Fruit fly (Drosophila melanogaster): ENCODE results near the gene TwdlY.

Gene TwdlY

dm6 chrX:16772882-16773827 lies 38.4 kb downstream of the TwdlY start (continued):
- peak; percentile 50 for TF ChIP-seq Hr3 (GFP tag; optimal IDR thresholded peaks at IDR 0.05)
- TF ChIP-seq CG8765 (GFP tag; IDR thresholded peaks at IDR 0.05) = peak; percentile 82
- TF ChIP-seq CG7786 (GFP tag; optimal IDR thresholded peaks at IDR 0.05) = peak; percentile 39
- no peak for TF ChIP-seq CG12299 (tag; optimal IDR thresholded peaks at IDR 0.05)
- no peak for TF ChIP-seq tna (GFP tag; IDR thresholded peaks at IDR 0.05; ENCODE audit: partially characterized antibody)
- no peak for TF ChIP-seq pros (GFP tag; optimal IDR thresholded peaks at IDR 0.05)
- TF ChIP-seq ash1 (GFP tag; optimal IDR thresholded peaks at IDR 0.05) = no peak
- peak; percentile 46; the same call in 1 of the 3 replicates for TF ChIP-seq ase (GFP tag; IDR thresholded peaks at IDR 0.05)
- no peak for TF ChIP-seq cas (GFP tag; IDR thresholded peaks at IDR 0.05)
- TF ChIP-seq CG6175 (GFP tag; IDR thresholded peaks at IDR 0.05) = no peak
- peak; percentile 33 for TF ChIP-seq CG15601 (tag; optimal IDR thresholded peaks at IDR 0.05)
- peak; percentile 30 for TF ChIP-seq chn (GFP tag; optimal IDR thresholded peaks at IDR 0.05)
- TF ChIP-seq Gug (GFP tag; IDR thresholded peaks at IDR 0.05) = peak; percentile 59; the same call in 3 of the 4 replicates
- TF ChIP-seq CG30020 (tag; optimal IDR thresholded peaks at IDR 0.05) = no peak
- peak; percentile 15 for TF ChIP-seq CG1647 (GFP tag; optimal IDR thresholded peaks at IDR 0.05)
- TF ChIP-seq Dp (GFP tag; optimal IDR thresholded peaks at IDR 0.05) = no peak
- no peak for TF ChIP-seq CG13296 (GFP tag; optimal IDR thresholded peaks at IDR 0.05)
- TF ChIP-seq mld (GFP tag; IDR thresholded peaks at IDR 0.05; ENCODE audit: partially characterized antibody) = no peak
- no peak for TF ChIP-seq CG6683 (GFP tag; optimal IDR thresholded peaks at IDR 0.05)
- no peak for TF ChIP-seq CG11398 (GFP tag; optimal IDR thresholded peaks at IDR 0.05)
- TF ChIP-seq Bdp1 (GFP tag; optimal IDR thresholded peaks at IDR 0.05) = no peak
- 0 out of 2 replicates have a peak, but pooled peaks have one; percentile 31 for TF ChIP-seq peb (GFP tag; IDR thresholded peaks at IDR 0.05)
- TF ChIP-seq CG8944 (GFP tag; optimal IDR thresholded peaks at IDR 0.05) = peak; percentile 9
- no peak for TF ChIP-seq Fer2 (tag; optimal IDR thresholded peaks at IDR 0.05)
- no peak for TF ChIP-seq Lhr (GFP tag; optimal IDR thresholded peaks at IDR 0.05)
- peak; percentile 27 for TF ChIP-seq CG6813 (GFP tag; optimal IDR thresholded peaks at IDR 0.05)
- peak; percentile 46 for TF ChIP-seq lab (GFP tag; optimal IDR thresholded peaks at IDR 0.05)
- TF ChIP-seq CG7987 (GFP tag; optimal IDR thresholded peaks at IDR 0.05) = no peak
- no peak for TF ChIP-seq grn (GFP tag; optimal IDR thresholded peaks at IDR 0.05)
- no peak for TF ChIP-seq CG31388 (GFP tag; optimal IDR thresholded peaks at IDR 0.05)
- TF ChIP-seq schlank (tag; optimal IDR thresholded peaks at IDR 0.05) = no peak
- TF ChIP-seq Ets65A (GFP tag) = peak; percentile 89
- peak; percentile 64 for TF ChIP-seq CG6689 (GFP tag; IDR thresholded peaks at IDR 0.05)
- no peak for TF ChIP-seq D19B (GFP tag; optimal IDR thresholded peaks at IDR 0.05)
- TF ChIP-seq CG13424 (tag; optimal IDR thresholded peaks at IDR 0.05) = peak; percentile 51
- TF ChIP-seq gce (GFP tag; IDR thresholded peaks at IDR 0.05) = peak; percentile 78
- TF ChIP-seq Tbp (GFP tag; optimal IDR thresholded peaks at IDR 0.05) = no peak
- TF ChIP-seq CG34422 (GFP tag; IDR thresholded peaks at IDR 0.05) = peak; percentile 57; the same call in 2 of the 3 replicates
- TF ChIP-seq maf-S (GFP tag; optimal IDR thresholded peaks at IDR 0.05) = no peak
- TF ChIP-seq CG16779 (GFP tag; IDR thresholded peaks at IDR 0.05) = no peak
- TF ChIP-seq Hsf (GFP tag; optimal IDR thresholded peaks at IDR 0.05) = peak; percentile 33
- TF ChIP-seq Lim3 (GFP tag; IDR thresholded peaks at IDR 0.05) = no peak
- peak; percentile 59; the same call in 1 of the 2 replicates for TF ChIP-seq sob (GFP tag; IDR thresholded peaks at IDR 0.05)
- peak; percentile 36 for TF ChIP-seq CG12155 (GFP tag; optimal IDR thresholded peaks at IDR 0.05)
- peak; percentile 55 for TF ChIP-seq az2 (GFP tag; optimal IDR thresholded peaks at IDR 0.05)
- TF ChIP-seq fd3F (GFP tag; optimal IDR thresholded peaks at IDR 0.05) = no peak
- TF ChIP-seq Mrtf (GFP tag; IDR thresholded peaks at IDR 0.05) = 0 out of 3 replicates have a peak, but pooled peaks have one; percentile 16
- TF ChIP-seq Asciz (GFP tag; optimal IDR thresholded peaks at IDR 0.05) = peak; percentile 11
- peak; percentile 36 for TF ChIP-seq bcd (GFP tag; optimal IDR thresholded peaks at IDR 0.05)

All from whole organism, embryonic.